Worm (Caenorhabditis elegans) whole organism, early embryonic: Measurements from ENCODE around the gene F02H6.2.

Experiments used
- B0310.2 ChIP-seq: sonication (generic microtip); optimal IDR thresholded peaks from 2 replicates; lab custom pipeline; 2016; ENCODE audit warnings: mild to moderate bottlenecking, missing genetic modification characterization, missing compliant biosample characterization
- F13C5.2 ChIP-seq: sonication (generic microtip); optimal IDR thresholded peaks from 2 replicates; lab custom pipeline; 2017; ENCODE audit warnings: mild to moderate bottlenecking, missing genetic modification characterization, inconsistent platforms, missing compliant biosample characterization
- ama-1 ChIP-seq: fragments of 150-350 bp; optimal IDR thresholded peaks from 2 replicates; lab custom pipeline; 2014
- flt-1 ChIP-seq: fragments of 200-800 bp; sonication (Bioruptor generic); IDR thresholded peaks from 2 replicates; pipeline ENCODE4 v1.3.6; 2022; ENCODE audit warnings: missing genetic modification characterization, missing compliant biosample characterization
- hnd-1 ChIP-seq: sonication (generic microtip); optimal IDR thresholded peaks from 2 replicates; lab custom pipeline; 2016; ENCODE audit warnings: missing genetic modification characterization, missing compliant biosample characterization
- tbx-11 ChIP-seq: fragments of 200-800 bp; sonication (Bioruptor generic); IDR thresholded peaks from 2 replicates; pipeline ENCODE4 v1.3.6; 2022; ENCODE audit warnings: missing genetic modification characterization, missing compliant biosample characterization
- tbx-37 ChIP-seq: fragments of 200-800 bp; sonication (Bioruptor generic); conservative IDR thresholded peaks from 2 replicates; pipeline ENCODE4 v1.3.6; 2022; ENCODE audit warnings: missing genetic modification reagents, missing genetic modification characterization, missing compliant biosample characterization

DNA sequence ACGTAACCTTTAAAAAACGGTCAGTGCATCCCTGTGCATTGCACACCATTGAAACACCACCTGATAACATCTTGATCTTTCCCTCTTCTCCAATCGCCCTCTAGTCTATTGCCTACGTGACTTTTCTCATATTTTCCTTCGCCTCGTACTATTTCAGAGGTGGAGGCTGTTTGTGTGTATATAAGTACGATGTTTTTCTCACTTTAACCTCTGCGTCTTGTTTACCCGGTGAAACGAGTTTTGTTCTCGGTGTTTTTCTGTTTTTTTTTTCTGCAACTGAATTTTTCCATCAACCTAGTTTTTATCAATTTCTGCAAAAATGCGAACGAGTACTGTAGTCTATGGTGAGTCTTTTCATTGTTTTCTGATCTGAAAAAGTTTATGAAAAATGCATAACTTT is 23.4 kb downstream of the F02H6.2 start, which contains the start of gene sqrd-1:
- no peak for TF ChIP-seq B0310.2 (tag; lab: Kevin White, UChicago)
- no peak for TF ChIP-seq ama-1 (lab: Kevin White, UChicago)
- TF ChIP-seq flt-1 (GFP tag; lab: Robert Waterston, UW): no peak
- no peak for TF ChIP-seq hnd-1 (tag; lab: Kevin White, UChicago)
- TF ChIP-seq tbx-37 (GFP tag; lab: Robert Waterston, UW): no peak
- TF ChIP-seq F13C5.2 (tag; lab: Kevin White, UChicago): no peak
- no peak for TF ChIP-seq tbx-11 (GFP tag; lab: Robert Waterston, UW)
